Fruit fly (Drosophila melanogaster): ENCODE data around the gene CG11629.

CG11629 gene

dm6 chr2L:21898189-21898588 is at the start of gene CG11629:
Gene CG11629, minus strand, starts transcription at chr2L:21898289.
- TF ChIP-seq Pif1B (GFP tag; optimal IDR thresholded peaks at IDR 0.05) (no peak), CG10348 (GFP tag; IDR thresholded peaks at IDR 0.05) (no peak), CG14655 (GFP tag; optimal IDR thresholded peaks at IDR 0.05) (no peak), CG15710 (tag; optimal IDR thresholded peaks at IDR 0.05) (no peak), EcR (GFP tag; optimal IDR thresholded peaks at IDR 0.05) (no peak), gl (tag; optimal IDR thresholded peaks at IDR 0.05) (no peak), CG8159 (tag; optimal IDR thresholded peaks at IDR 0.05) (no peak), CG12605 (GFP tag; IDR thresholded peaks at IDR 0.05) (no peak), D1 (tag; optimal IDR thresholded peaks at IDR 0.05) (no peak), Snoo (tag; optimal IDR thresholded peaks at IDR 0.05) (no peak), CG8301 (tag; optimal IDR thresholded peaks at IDR 0.05) (no peak), CG4496 (GFP tag; IDR thresholded peaks at IDR 0.05) (no peak), rn (GFP tag; IDR thresholded peaks at IDR 0.05) (no peak), CG34367 (tag; optimal IDR thresholded peaks at IDR 0.05) (no peak), Ets98B (GFP tag; IDR thresholded peaks at IDR 0.05) (no peak), CG9948 (tag; optimal IDR thresholded peaks at IDR 0.05) (no peak), Pif1A (GFP tag; optimal IDR thresholded peaks at IDR 0.05) (no peak), CG17806 (tag; optimal IDR thresholded peaks at IDR 0.05) (no peak), CG13204 (GFP tag; optimal IDR thresholded peaks at IDR 0.05) (no peak), CG32121 (GFP tag; IDR thresholded peaks at IDR 0.05) (no peak)

- no peak for TF ChIP-seq EcR (GFP tag; optimal IDR thresholded peaks at IDR 0.05)
- TF ChIP-seq Snoo (tag; optimal IDR thresholded peaks at IDR 0.05): no peak
- no peak for TF ChIP-seq CG32121 (GFP tag; IDR thresholded peaks at IDR 0.05)
- TF ChIP-seq D1 (tag; optimal IDR thresholded peaks at IDR 0.05): no peak
- TF ChIP-seq CG12605 (GFP tag; IDR thresholded peaks at IDR 0.05): no peak
- peak; percentile 56 for TF ChIP-seq CG8159 (tag; optimal IDR thresholded peaks at IDR 0.05)
- no peak for TF ChIP-seq CG13204 (GFP tag; optimal IDR thresholded peaks at IDR 0.05)
- no peak for TF ChIP-seq CG34367 (tag; optimal IDR thresholded peaks at IDR 0.05)
- no peak for TF ChIP-seq Pif1B (GFP tag; optimal IDR thresholded peaks at IDR 0.05)
- peak; percentile 6 for TF ChIP-seq CG9948 (tag; optimal IDR thresholded peaks at IDR 0.05)
- TF ChIP-seq CG17806 (tag; optimal IDR thresholded peaks at IDR 0.05): peak; percentile 35
- TF ChIP-seq fd96Ca (GFP tag; IDR thresholded peaks at IDR 0.05): 0 out of 3 replicates have a peak, but pooled peaks have one; percentile 30
- peak; percentile 41 for TF ChIP-seq CG14655 (GFP tag; optimal IDR thresholded peaks at IDR 0.05)
- TF ChIP-seq CG8301 (tag; optimal IDR thresholded peaks at IDR 0.05): peak; percentile 35
- TF ChIP-seq CG4496 (GFP tag; IDR thresholded peaks at IDR 0.05): no peak
These were observed 35.4 kb upstream of the CG11629 start for dm6 chr2L:21933496-21933895.

dm6 chr2L:21923267-21923666 is 25.2 kb upstream of the CG11629 start:
- TF ChIP-seq CG4496 (GFP tag; IDR thresholded peaks at IDR 0.05) (no peak), CG13204 (GFP tag; optimal IDR thresholded peaks at IDR 0.05) (no peak), gl (tag; optimal IDR thresholded peaks at IDR 0.05) (no peak), Snoo (tag; optimal IDR thresholded peaks at IDR 0.05) (no peak), CG8301 (tag; optimal IDR thresholded peaks at IDR 0.05) (no peak), CG8159 (tag; optimal IDR thresholded peaks at IDR 0.05) (no peak), CG32121 (GFP tag; IDR thresholded peaks at IDR 0.05) (no peak), D1 (tag; optimal IDR thresholded peaks at IDR 0.05) (no peak), Ets98B (GFP tag; IDR thresholded peaks at IDR 0.05) (no peak), CG14655 (GFP tag; optimal IDR thresholded peaks at IDR 0.05) (no peak), CG34367 (tag; optimal IDR thresholded peaks at IDR 0.05) (no peak)

dm6 chr2L:21916000-21916399 is 17.9 kb upstream of the CG11629 start, which contains the start of gene CG11634:
Gene CG11634, plus strand, starts transcription at chr2L:21916300.
- TF ChIP-seq gl (tag; optimal IDR thresholded peaks at IDR 0.05) (no peak), CG9948 (tag; optimal IDR thresholded peaks at IDR 0.05) (no peak), CG8159 (tag; optimal IDR thresholded peaks at IDR 0.05) (no peak)

dm6 chr2L:21915258-21915657 is 17.2 kb upstream of the CG11629 start, which contains the start of gene CG31600:
Gene CG31600, minus strand, starts transcription at chr2L:21915358.
- TF ChIP-seq Ets98B (GFP tag; IDR thresholded peaks at IDR 0.05) (no peak), Snoo (tag; optimal IDR thresholded peaks at IDR 0.05) (no peak), CG34367 (tag; optimal IDR thresholded peaks at IDR 0.05) (no peak), CG13204 (GFP tag; optimal IDR thresholded peaks at IDR 0.05) (no peak), CG17806 (tag; optimal IDR thresholded peaks at IDR 0.05) (no peak), rn (GFP tag; IDR thresholded peaks at IDR 0.05) (no peak)

- TF ChIP-seq CG32121 (GFP tag; IDR thresholded peaks at IDR 0.05) (no peak), CG8159 (tag; optimal IDR thresholded peaks at IDR 0.05) (no peak), CG8301 (tag; optimal IDR thresholded peaks at IDR 0.05) (no peak), CG13204 (GFP tag; optimal IDR thresholded peaks at IDR 0.05) (no peak), CG17806 (tag; optimal IDR thresholded peaks at IDR 0.05) (no peak), CG14655 (GFP tag; optimal IDR thresholded peaks at IDR 0.05) (no peak), gl (tag; optimal IDR thresholded peaks at IDR 0.05) (no peak), Pif1A (GFP tag; optimal IDR thresholded peaks at IDR 0.05) (no peak), CG15710 (tag; optimal IDR thresholded peaks at IDR 0.05) (no peak), CG4496 (GFP tag; IDR thresholded peaks at IDR 0.05) (no peak), Pif1B (GFP tag; optimal IDR thresholded peaks at IDR 0.05) (no peak)
These were observed 7.9 kb upstream of the CG11629 start, which contains the start of gene CG1428 for dm6 chr2L:21905989-21906388. Gene CG1428, plus strand, starts transcription at chr2L:21906289.

dm6 chr2L:21905139-21905538 is 7.0 kb upstream of the CG11629 start:
- TF ChIP-seq CG8301 (tag; optimal IDR thresholded peaks at IDR 0.05): no peak
- no peak for TF ChIP-seq CG12605 (GFP tag; IDR thresholded peaks at IDR 0.05)
- TF ChIP-seq D1 (tag; optimal IDR thresholded peaks at IDR 0.05): no peak
- no peak for TF ChIP-seq CG8159 (tag; optimal IDR thresholded peaks at IDR 0.05)
- no peak for TF ChIP-seq Ets98B (GFP tag; IDR thresholded peaks at IDR 0.05)
- no peak for TF ChIP-seq CG17806 (tag; optimal IDR thresholded peaks at IDR 0.05)
- no peak for TF ChIP-seq CG10348 (GFP tag; IDR thresholded peaks at IDR 0.05)
- TF ChIP-seq EcR (GFP tag; optimal IDR thresholded peaks at IDR 0.05): no peak
- no peak for TF ChIP-seq CG13204 (GFP tag; optimal IDR thresholded peaks at IDR 0.05)
- no peak for TF ChIP-seq CG32121 (GFP tag; IDR thresholded peaks at IDR 0.05)
- no peak for TF ChIP-seq CG14655 (GFP tag; optimal IDR thresholded peaks at IDR 0.05)

Measured in whole organism, pupa.